Fruit fly (Drosophila melanogaster): Measurements from ENCODE around the gene Hsc70-3.

Gene Hsc70-3

DNA sequence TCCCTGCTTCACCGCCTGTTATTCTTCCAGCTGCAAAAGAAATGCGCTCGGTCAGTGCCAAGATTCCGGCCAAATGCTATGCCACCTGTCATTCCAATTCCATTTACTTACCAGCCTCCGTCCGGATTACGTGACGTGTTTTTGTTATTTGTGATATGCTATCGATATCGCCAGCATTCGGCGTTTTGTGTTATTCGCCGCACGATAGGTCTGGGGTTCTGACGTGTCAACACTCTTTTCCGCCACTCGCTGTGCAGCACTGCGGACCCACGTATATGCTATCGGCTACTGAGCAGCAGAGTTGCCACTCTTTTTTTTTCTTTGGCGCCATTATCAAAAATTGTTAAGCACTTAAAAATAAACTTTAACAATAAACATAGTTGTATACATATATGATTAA is 45.4 kb upstream of the Hsc70-3 start, which contains the start of gene p24-1 (continued):
- TF ChIP-seq tx (GFP tag; optimal IDR thresholded peaks at IDR 0.05) (no peak), CG2202 (tag; optimal IDR thresholded peaks at IDR 0.05) (no peak), CG7839 (tag; optimal IDR thresholded peaks at IDR 0.05) (peak; percentile 25), Camta (GFP tag; optimal IDR thresholded peaks at IDR 0.05) (peak; percentile 0), CG11456 (GFP tag; IDR thresholded peaks at IDR 0.05) (peak; percentile 60; the same call in 2 of the 3 replicates), chinmo (GFP tag; IDR thresholded peaks at IDR 0.05; ENCODE audit: partially characterized antibody) (peak; percentile 90; the same call in 2 of the 4 replicates), CG6175 (GFP tag; IDR thresholded peaks at IDR 0.05) (no peak; the same call in 2 of the 3 replicates), CG30403 (GFP tag; optimal IDR thresholded peaks at IDR 0.05) (peak; percentile 42), hbn (GFP tag; IDR thresholded peaks at IDR 0.05; ENCODE audit: partially characterized antibody) (peak; percentile 74), maf-S (GFP tag; optimal IDR thresholded peaks at IDR 0.05) (peak; percentile 35), Max (GFP tag; optimal IDR thresholded peaks at IDR 0.05) (no peak), CG10274 (GFP tag; optimal IDR thresholded peaks at IDR 0.05) (no peak), Xrp1 (GFP tag; IDR thresholded peaks at IDR 0.05) (peak; percentile 35; the same call in 1 of the 2 replicates), D19A (tag; optimal IDR thresholded peaks at IDR 0.05) (no peak), MTF-1 (GFP tag; optimal IDR thresholded peaks at IDR 0.05; ENCODE audit: borderline replicate concordance) (peak; percentile 37), CG3995 (GFP tag; optimal IDR thresholded peaks at IDR 0.05) (peak; percentile 94), nerfin-1 (tag; optimal IDR thresholded peaks at IDR 0.05) (peak; percentile 4), bowl (GFP tag; IDR thresholded peaks at IDR 0.05) (no peak), crc (GFP tag; optimal IDR thresholded peaks at IDR 0.05) (no peak), BtbVII (GFP tag; optimal IDR thresholded peaks at IDR 0.05) (no peak), CG8359 (GFP tag; optimal IDR thresholded peaks at IDR 0.05; ENCODE audit: borderline replicate concordance) (no peak), Meics (GFP tag; optimal IDR thresholded peaks at IDR 0.05) (peak; percentile 34), pros (GFP tag; optimal IDR thresholded peaks at IDR 0.05) (no peak), E2f1 (GFP tag; IDR thresholded peaks at IDR 0.05) (peak; percentile 20; the same call in 1 of the 2 replicates), CG1529 (GFP tag; optimal IDR thresholded peaks at IDR 0.05) (no peak), CG7271 (tag; optimal IDR thresholded peaks at IDR 0.05) (no peak), sens-2 (GFP tag; IDR thresholded peaks at IDR 0.05) (no peak), dmrt11E (tag; optimal IDR thresholded peaks at IDR 0.05) (no peak), CG2678 (tag; optimal IDR thresholded peaks at IDR 0.05) (peak; percentile 20), Oli (tag; optimal IDR thresholded peaks at IDR 0.05) (no peak), pnt (GFP tag; optimal IDR thresholded peaks at IDR 0.05) (peak; percentile 8), NC2α (GFP tag; optimal IDR thresholded peaks at IDR 0.05) (no peak), en (GFP tag; optimal IDR thresholded peaks at IDR 0.05) (no peak), CG12236 (GFP tag; optimal IDR thresholded peaks at IDR 0.05) (no peak), CG16815 (GFP tag; optimal IDR thresholded peaks at IDR 0.05) (no peak), TFAM (GFP tag; optimal IDR thresholded peaks at IDR 0.05) (no peak), Ravus (GFP tag; IDR thresholded peaks at IDR 0.05) (no peak), lola (GFP tag; optimal IDR thresholded peaks at IDR 0.05) (no peak), Six4 (GFP tag; optimal IDR thresholded peaks at IDR 0.05) (no peak), tll (GFP tag; optimal IDR thresholded peaks at IDR 0.05) (no peak), CG43689 (GFP tag; IDR thresholded peaks at IDR 0.05) (no peak), CG10267 (tag; optimal IDR thresholded peaks at IDR 0.05) (peak; percentile 95), gem (tag; optimal IDR thresholded peaks at IDR 0.05) (peak; percentile 23), Dad (GFP tag; optimal IDR thresholded peaks at IDR 0.05) (peak; percentile 52), Elba2 (GFP tag; optimal IDR thresholded peaks at IDR 0.05) (no peak), fu2 (GFP tag; optimal IDR thresholded peaks at IDR 0.05) (peak; percentile 50), CG4617 (GFP tag; optimal IDR thresholded peaks at IDR 0.05; ENCODE audit: borderline replicate concordance) (peak; percentile 54), Dll (GFP tag; IDR thresholded peaks at IDR 0.05; ENCODE audit: partially characterized antibody) (peak; percentile 83), CG15514 (GFP tag; optimal IDR thresholded peaks at IDR 0.05) (peak; percentile 86), Dp (GFP tag; optimal IDR thresholded peaks at IDR 0.05) (peak; percentile 93)
